Worm (Caenorhabditis elegans) whole organism, young adult: ENCODE measurements around the gene R193.2.

Experiments
- F57A8.1 ChIP-seq: fragments of 200-800 bp; sonication (Bioruptor generic); optimal IDR thresholded peaks from 2 replicates; lab custom pipeline; 2018; ENCODE audit warnings: mild to moderate bottlenecking, missing genetic modification characterization, moderate library complexity, missing compliant biosample characterization
- hlh-12 ChIP-seq: sonication (generic microtip); optimal IDR thresholded peaks from 2 replicates; lab custom pipeline; 2016; ENCODE audit warnings: missing genetic modification characterization, missing compliant biosample characterization
- snpc-1.3 ChIP-seq: sonication (generic microtip); optimal IDR thresholded peaks from 2 replicates; lab custom pipeline; 2017; ENCODE audit warnings: missing genetic modification characterization, mild to moderate bottlenecking, missing compliant biosample characterization, antibody characterized with exemption, moderate library complexity, missing genotype, missing genetic modification reagents; ENCODE audit not compliant: insufficient read depth

- TF ChIP-seq F57A8.1 (GFP tag; lab: Kevin White, UChicago) (no peak), hlh-12 (tag; lab: Kevin White, UChicago) (no peak), snpc-1.3 (tag; lab: Kevin White, UChicago) (no peak)
Measured at ce11 chrX:1119305-1119704, 29.1 kb downstream of the R193.2 start, which contains the start of gene C05D9.7.
